Worm (Caenorhabditis elegans) whole organism, young adult: Measurements from ENCODE around the gene fkh-9.

Experiments used
- C06A6.2 ChIP-seq: fragments of 200-800 bp; sonication (Bioruptor generic); conservative IDR thresholded peaks from 2 replicates; pipeline ENCODE4 v1.3.6; 2022; ENCODE audit warnings: missing genetic modification characterization, missing compliant biosample characterization
- C17E4.6 ChIP-seq: fragments of 200-800 bp; sonication (Bioruptor generic); IDR thresholded peaks from 2 replicates; pipeline ENCODE4 v1.3.6; 2022; ENCODE audit warnings: missing genetic modification reagents, missing genetic modification characterization, missing compliant biosample characterization
- D2030.7 ChIP-seq: fragments of 200-800 bp; sonication (Bioruptor generic); IDR thresholded peaks from 2 replicates; pipeline ENCODE4 v1.3.6; 2022; ENCODE audit warnings: missing genetic modification reagents, missing genetic modification characterization, missing compliant biosample characterization
- F37B4.10 ChIP-seq: fragments of 200-800 bp; sonication (Bioruptor generic); IDR thresholded peaks from 2 replicates; pipeline ENCODE4 v1.3.6; 2022; ENCODE audit warnings: missing genetic modification characterization, missing compliant biosample characterization
- F52B5.7 ChIP-seq: sonication (generic microtip); optimal IDR thresholded peaks from 2 replicates; lab custom pipeline; 2016; ENCODE audit warnings: mild to moderate bottlenecking, missing genetic modification characterization, missing compliant biosample characterization
- K11D2.4 ChIP-seq: fragments of 200-800 bp; sonication (Bioruptor generic); IDR thresholded peaks from 2 replicates; pipeline ENCODE4 v1.3.6; 2022; ENCODE audit warnings: missing genetic modification reagents, missing genetic modification characterization, missing compliant biosample characterization
- K12H6.12 ChIP-seq: fragments of 200-800 bp; sonication (Bioruptor generic); optimal IDR thresholded peaks from 2 replicates; lab custom pipeline; 2018; ENCODE audit warnings: mild to moderate bottlenecking, missing genetic modification characterization, missing compliant biosample characterization
- Y79H2A.3 ChIP-seq: fragments of 200-800 bp; sonication (Bioruptor generic); conservative IDR thresholded peaks from 2 replicates; pipeline ENCODE4 v1.3.6; 2022; ENCODE audit warnings: missing genetic modification reagents, missing genetic modification characterization, missing compliant biosample characterization
- attf-6 ChIP-seq: fragments of 200-800 bp; sonication (Bioruptor generic); IDR thresholded peaks from 2 replicates; pipeline ENCODE4 v1.3.6; 2022; ENCODE audit warnings: missing genetic modification reagents, missing genetic modification characterization, missing compliant biosample characterization
- cebp-1 ChIP-seq, 2 experiments: fragments of 200-800 bp in 1 of 2; sonication (Bioruptor generic) in 1 of 2; sonication (generic microtip) in 1 of 2; IDR thresholded peaks in 1 of 2; optimal IDR thresholded peaks in 1 of 2; 2 replicates each; pipeline versions ENCODE4 v1.3.6 to Lab custom; 2017 to 2022; ENCODE audit warnings: missing compliant biosample characterization in 2 of 2, missing genetic modification characterization in 2 of 2, mild to moderate bottlenecking in 1 of 2, missing genetic modification reagents in 1 of 2, moderate library complexity in 1 of 2
- ceh-100 ChIP-seq: fragments of 200-800 bp; sonication (Bioruptor generic); IDR thresholded peaks from 2 replicates; pipeline ENCODE4 v1.3.6; 2022; ENCODE audit warnings: missing genetic modification reagents, missing genetic modification characterization, missing compliant biosample characterization
- ceh-79 ChIP-seq: sonication (generic microtip); optimal IDR thresholded peaks from 2 replicates; lab custom pipeline; 2017; ENCODE audit warnings: mild to moderate bottlenecking, missing genetic modification characterization, missing compliant biosample characterization
- die-1 ChIP-seq: sonication (generic microtip); optimal IDR thresholded peaks from 2 replicates; lab custom pipeline; 2016; ENCODE audit warnings: missing genotype, mild to moderate bottlenecking, missing genetic modification characterization, missing compliant biosample characterization
- dpl-1 ChIP-seq: fragments of 150-350 bp; optimal IDR thresholded peaks from 2 replicates; lab custom pipeline; 2014; ENCODE audit warnings: missing biosample characterization, missing genetic modification reagents, missing genetic modification characterization
- efl-1 ChIP-seq: fragments of 150-350 bp; optimal IDR thresholded peaks from 2 replicates; lab custom pipeline; 2014; ENCODE audit warnings: missing biosample characterization, missing genetic modification reagents, missing genetic modification characterization
- hmg-1.2 ChIP-seq: fragments of 200-800 bp; sonication (Bioruptor generic); IDR thresholded peaks from 2 replicates; pipeline ENCODE4 v1.3.6; 2022; ENCODE audit warnings: missing genetic modification reagents, missing genetic modification characterization, missing compliant biosample characterization
- hrde-1 ChIP-seq: sonication (generic microtip); optimal IDR thresholded peaks from 2 replicates; lab custom pipeline; 2016; ENCODE audit warnings: missing genetic modification characterization, mild to moderate bottlenecking, missing compliant biosample characterization, moderate library complexity, missing genotype, missing genetic modification reagents, borderline replicate concordance
- hsf-1 ChIP-seq: fragments of 200-800 bp; sonication (Bioruptor generic); IDR thresholded peaks from 2 replicates; pipeline ENCODE4 v1.3.6; 2022; ENCODE audit warnings: missing genetic modification reagents, missing genetic modification characterization, missing compliant biosample characterization
- lsy-27 ChIP-seq: sonication (generic microtip); optimal IDR thresholded peaks from 2 replicates; lab custom pipeline; 2017; ENCODE audit warnings: missing genetic modification characterization, mild to moderate bottlenecking, missing compliant biosample characterization, antibody characterized with exemption, missing genotype, borderline replicate concordance; ENCODE audit not compliant: insufficient read depth
- mes-4 ChIP-seq: sonication (generic microtip); optimal IDR thresholded peaks from 2 replicates; lab custom pipeline; 2016; ENCODE audit warnings: missing genotype, missing genetic modification characterization, missing compliant biosample characterization
- nhr-80 ChIP-seq: sonication (generic microtip); optimal IDR thresholded peaks from 2 replicates; lab custom pipeline; 2016; ENCODE audit warnings: missing genetic modification characterization, missing compliant biosample characterization
- pha-4 ChIP-seq: fragments of 150-350 bp; sonication (generic microtip); optimal IDR thresholded peaks from 2 replicates; lab custom pipeline; 2014; ENCODE audit warnings: missing biosample characterization, missing genetic modification reagents, missing genetic modification characterization
- snpc-1.1 ChIP-seq: sonication (generic microtip); optimal IDR thresholded peaks from 2 replicates; lab custom pipeline; 2017; ENCODE audit warnings: missing genetic modification characterization, mild to moderate bottlenecking, missing compliant biosample characterization, antibody characterized with exemption, moderate library complexity, missing genotype, missing genetic modification reagents; ENCODE audit not compliant: insufficient read depth
- snpc-3.4 ChIP-seq: sonication (generic microtip); optimal IDR thresholded peaks from 2 replicates; lab custom pipeline; 2017; ENCODE audit warnings: missing genetic modification characterization, mild to moderate bottlenecking, missing compliant biosample characterization, antibody characterized with exemption, moderate library complexity, missing genotype, missing genetic modification reagents
- snpc-4 ChIP-seq, 5 experiments: fragments of 150-350 bp in 1 of 5; sonication (generic microtip) in 4 of 5; optimal IDR thresholded peaks; 2 replicates each; lab custom pipeline; 2014 to 2018; ENCODE audit warnings: missing genetic modification characterization in 5 of 5, missing biosample characterization in 3 of 5, antibody characterized with exemption in 2 of 5, mild to moderate bottlenecking in 2 of 5, missing compliant biosample characterization in 2 of 5, missing genotype in 2 of 5, moderate library complexity in 2 of 5, missing genetic modification reagents in 1 of 5
- unc-62 ChIP-seq: fragments of 150-350 bp; optimal IDR thresholded peaks from 2 replicates; lab custom pipeline; 2014; ENCODE audit warnings: missing biosample characterization, missing genetic modification reagents, missing genetic modification characterization
- zfh-2 ChIP-seq: fragments of 200-800 bp; sonication (Bioruptor generic); conservative IDR thresholded peaks from 2 replicates; pipeline ENCODE4 v1.3.6; 2022; ENCODE audit warnings: missing genetic modification reagents, missing genetic modification characterization, missing compliant biosample characterization
- ztf-18 ChIP-seq: sonication (generic microtip); optimal IDR thresholded peaks from 2 replicates; lab custom pipeline; 2016; ENCODE audit warnings: missing genotype, mild to moderate bottlenecking, missing genetic modification characterization, missing compliant biosample characterization
- ztf-25 ChIP-seq: fragments of 200-800 bp; sonication (Bioruptor generic); IDR thresholded peaks from 2 replicates; pipeline ENCODE4 v1.3.6; 2022; ENCODE audit warnings: missing genetic modification reagents, missing genetic modification characterization, missing compliant biosample characterization
- ztf-26 ChIP-seq: sonication (generic microtip); optimal IDR thresholded peaks from 2 replicates; lab custom pipeline; 2017; ENCODE audit warnings: missing genetic modification characterization, missing compliant biosample characterization
- ztf-6 ChIP-seq: fragments of 200-800 bp; sonication (Bioruptor generic); IDR thresholded peaks from 2 replicates; pipeline ENCODE4 v1.3.6; 2022; ENCODE audit warnings: missing genetic modification reagents, missing genetic modification characterization, missing compliant biosample characterization

The fkh-9 gene

ce11 chrX:3819697-3820096 lies 7.1 kb downstream of the fkh-9 start:
- peak; percentile 63 for TF ChIP-seq pha-4 (tag; lab: Kevin White, UChicago)
- no peak for TF ChIP-seq cebp-1 (GFP tag; IDR thresholded peaks at IDR 0.05; lab: Robert Waterston, UW)
- peak; percentile 59 for TF ChIP-seq cebp-1 (tag; optimal IDR thresholded peaks at IDR 0.05; lab: Kevin White, UChicago)
- TF ChIP-seq zfh-2 (GFP tag; lab: Robert Waterston, UW), result no peak
- no peak for TF ChIP-seq efl-1
- no peak for TF ChIP-seq hsf-1 (GFP tag; lab: Robert Waterston, UW)
- TF ChIP-seq D2030.7 (GFP tag; lab: Robert Waterston, UW), result no peak

DNA sequence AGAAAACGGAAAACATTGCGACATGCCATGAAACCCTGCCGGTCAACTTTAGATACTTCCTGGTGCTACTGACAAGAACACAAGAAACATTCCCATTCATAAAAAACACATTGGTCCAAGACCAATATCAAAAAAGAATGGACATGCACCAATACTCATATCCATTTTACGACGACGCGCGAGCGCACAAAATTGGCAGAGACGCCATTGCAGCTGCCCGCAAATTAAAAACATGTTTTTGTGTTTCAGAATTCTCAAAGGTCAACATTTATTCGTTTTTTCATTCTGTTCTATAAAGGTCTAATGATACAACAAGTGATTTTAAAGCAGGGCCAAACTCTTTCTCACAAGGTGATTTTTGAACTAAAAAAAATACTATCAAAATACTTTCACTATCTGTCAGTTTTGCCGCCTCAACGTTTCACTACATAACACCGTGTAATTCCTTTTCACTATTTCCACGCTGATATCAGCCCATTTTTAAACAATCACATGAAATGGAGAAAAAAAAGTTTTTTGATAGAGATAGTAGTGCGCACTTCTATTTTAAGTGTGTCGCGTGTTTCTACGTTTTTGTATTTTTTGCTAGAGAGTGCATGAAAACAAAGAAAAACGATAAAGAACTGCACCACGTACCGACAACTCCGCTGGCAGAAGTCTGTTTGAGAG lies 7.8 kb downstream of the fkh-9 start:
- no peak for TF ChIP-seq lsy-27 (tag; lab: Kevin White, UChicago)
- TF ChIP-seq nhr-80 (tag; lab: Kevin White, UChicago), result peak; percentile 35

- TF ChIP-seq C17E4.6 (GFP tag; lab: Robert Waterston, UW) (no peak), K11D2.4 (GFP tag; lab: Robert Waterston, UW) (no peak), ztf-26 (tag; lab: Kevin White, UChicago) (no peak), K12H6.12 (tag; lab: Kevin White, UChicago) (no peak), die-1 (tag; lab: Kevin White, UChicago) (no peak), F37B4.10 (GFP tag; lab: Robert Waterston, UW) (no peak), hrde-1 (no peak), ztf-18 (tag; lab: Kevin White, UChicago) (no peak), unc-62 (GFP tag; lab: Kevin White, UChicago) (peak; percentile 79), cebp-1 (GFP tag; IDR thresholded peaks at IDR 0.05; lab: Robert Waterston, UW) (no peak), cebp-1 (tag; optimal IDR thresholded peaks at IDR 0.05; lab: Kevin White, UChicago) (peak; percentile 72), attf-6 (no peak), ceh-100 (GFP tag; lab: Robert Waterston, UW) (no peak), C06A6.2 (GFP tag; lab: Robert Waterston, UW) (no peak), dpl-1 (no peak), Y79H2A.3 (GFP tag; lab: Robert Waterston, UW) (no peak), nhr-80 (tag; lab: Kevin White, UChicago) (peak; percentile 35), ztf-25 (GFP tag; lab: Robert Waterston, UW) (no peak), ztf-6 (no peak), snpc-1.1 (no peak), hmg-1.2 (GFP tag; lab: Robert Waterston, UW) (no peak), snpc-3.4 (tag; lab: Kevin White, UChicago) (no peak), ceh-79 (no peak), F52B5.7 (tag; lab: Kevin White, UChicago) (no peak)
- TF ChIP-seq, all 124 proteins: peak for 3
Measured at ce11 chrX:3814827-3815226, 11.9 kb downstream of the fkh-9 start.

DNA sequence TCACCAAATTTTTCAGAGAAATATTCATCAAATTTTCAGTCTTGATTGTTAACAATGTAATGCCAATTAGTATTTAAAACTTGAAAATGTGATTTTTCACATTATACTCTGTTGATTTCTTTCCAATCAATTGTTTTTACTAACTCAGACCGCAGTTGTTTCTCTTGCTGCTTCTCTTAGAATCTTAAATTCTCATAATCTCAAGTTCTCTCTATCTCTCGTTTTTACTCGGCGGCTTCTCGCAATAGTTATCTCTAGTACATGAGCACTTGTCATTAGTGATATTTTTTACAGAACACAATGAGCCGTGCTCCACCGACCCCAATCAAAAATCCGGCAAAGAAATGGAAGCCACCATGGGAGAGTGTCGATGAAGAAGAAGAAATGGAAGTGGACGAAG lies 19.6 kb downstream of the fkh-9 start, which contains the start of gene F35A5.1:
TSS of gene F35A5.1 (plus strand) at position 301 of the 400 bp plus-strand sequence.
- TF ChIP-seq mes-4 (tag; lab: Kevin White, UChicago), result no peak
- TF ChIP-seq ztf-18 (tag; lab: Kevin White, UChicago), result no peak
- TF ChIP-seq snpc-4 (GFP tag; optimal IDR thresholded peaks at IDR 0.05; lab: Kevin White, UChicago), result no peak
- no peak for TF ChIP-seq snpc-4 (tag; optimal IDR thresholded peaks at IDR 0.05; lab: Kevin White, UChicago)
